Worm (Caenorhabditis elegans): ENCODE measurements around the gene C54F6.5.

The C54F6.5 gene

DNA sequence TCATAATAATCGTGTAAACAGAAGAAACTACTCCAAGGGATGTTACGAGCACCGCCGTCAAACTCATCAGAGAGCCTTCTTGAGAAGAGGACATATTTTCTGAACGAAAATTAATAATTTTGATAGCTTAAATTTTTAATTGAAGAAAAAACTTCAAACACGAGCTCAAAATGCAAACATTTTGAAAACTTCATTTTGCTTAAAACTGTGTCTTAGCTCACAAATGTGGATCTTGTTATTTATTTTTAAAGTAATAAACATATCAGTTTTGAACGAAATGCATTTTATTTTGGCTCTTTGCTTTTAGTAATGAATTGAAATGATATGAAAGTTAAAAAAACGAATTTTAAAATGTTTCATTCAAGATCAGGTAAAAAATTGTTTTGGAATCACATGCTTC is 41.4 kb upstream of the C54F6.5 start, which contains the start of gene srbc-7:
TSS of gene srbc-7 (minus strand) at position 101 of the 400 bp plus-strand sequence.
- TF ChIP-seq ama-1 (optimal IDR thresholded peaks at IDR 0.05) (no peak), ama-1 (GFP tag; optimal IDR thresholded peaks at IDR 0.05) (no peak), egrh-3 (GFP tag; IDR thresholded peaks at IDR 0.05) (no peak)

DNA sequence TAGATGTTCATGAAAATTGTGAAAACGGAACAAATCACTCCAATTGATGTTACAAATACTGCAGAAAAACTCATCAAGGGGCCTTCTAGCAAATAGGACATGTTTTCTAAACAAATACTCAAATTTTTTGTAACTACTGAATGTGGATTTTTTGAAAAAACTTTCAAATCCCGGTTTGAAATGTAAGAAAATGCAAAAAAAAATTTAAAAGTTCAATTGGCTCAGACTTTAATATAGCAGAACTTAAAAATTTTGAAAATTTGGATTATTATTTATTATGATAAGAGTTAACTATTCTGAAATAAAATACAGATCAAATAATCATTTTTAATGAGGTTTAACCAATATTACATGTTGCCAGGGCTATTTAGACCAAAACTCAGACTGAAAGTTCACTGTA is 38.6 kb upstream of the C54F6.5 start, which contains the start of gene srbc-9:
TSS of gene srbc-9 (minus strand) at position 101 of the 400 bp plus-strand sequence.
- TF ChIP-seq gei-17 (GFP tag; optimal IDR thresholded peaks at IDR 0.05) (no peak), ztf-26 (tag; optimal IDR thresholded peaks at IDR 0.05) (no peak), mcd-1 (GFP tag; IDR thresholded peaks at IDR 0.05) (no peak), K11D2.4 (GFP tag; IDR thresholded peaks at IDR 0.05) (no peak), lir-1 (GFP tag; conservative IDR thresholded peaks at IDR 0.05) (no peak), F57C9.4 (tag; optimal IDR thresholded peaks at IDR 0.05) (no peak), snpc-1.3 (tag; optimal IDR thresholded peaks at IDR 0.05; ENCODE audit: insufficient read depth) (no peak)

DNA sequence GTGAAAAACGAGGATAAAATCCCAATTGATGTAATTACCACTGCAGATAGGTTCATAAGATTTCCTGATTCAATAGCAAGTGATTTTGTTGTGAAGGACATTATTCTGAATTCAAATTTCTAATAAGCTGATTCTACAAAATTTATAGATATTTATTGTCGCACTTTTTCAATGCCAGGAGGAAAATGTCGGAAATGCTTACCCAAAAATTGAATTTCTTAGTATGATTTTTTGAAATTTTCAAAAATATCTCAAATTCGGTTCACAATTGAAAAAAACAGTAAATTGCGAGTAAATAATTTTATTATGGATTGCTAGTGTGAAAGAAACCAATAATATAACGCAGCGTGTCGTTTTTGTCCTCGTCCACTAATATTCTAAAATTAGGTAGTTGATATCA is 36.0 kb upstream of the C54F6.5 start, which contains the start of gene srbc-10:
TSS of gene srbc-10 (minus strand) at position 101 of the 400 bp plus-strand sequence.
- no peak for TF ChIP-seq somi-1 (GFP tag; optimal IDR thresholded peaks at IDR 0.05)
- no peak for TF ChIP-seq dpff-1 (tag; optimal IDR thresholded peaks at IDR 0.05)
- TF ChIP-seq Y56A3A.18 (GFP tag; IDR thresholded peaks at IDR 0.05) = no peak
- TF ChIP-seq rec-8 (tag; optimal IDR thresholded peaks at IDR 0.05) = no peak
- TF ChIP-seq dpl-1 (GFP tag; optimal IDR thresholded peaks at IDR 0.05) = no peak
- TF ChIP-seq athp-1 (tag; optimal IDR thresholded peaks at IDR 0.05) = no peak
- no peak for TF ChIP-seq fkh-3 (tag; optimal IDR thresholded peaks at IDR 0.05)

DNA sequence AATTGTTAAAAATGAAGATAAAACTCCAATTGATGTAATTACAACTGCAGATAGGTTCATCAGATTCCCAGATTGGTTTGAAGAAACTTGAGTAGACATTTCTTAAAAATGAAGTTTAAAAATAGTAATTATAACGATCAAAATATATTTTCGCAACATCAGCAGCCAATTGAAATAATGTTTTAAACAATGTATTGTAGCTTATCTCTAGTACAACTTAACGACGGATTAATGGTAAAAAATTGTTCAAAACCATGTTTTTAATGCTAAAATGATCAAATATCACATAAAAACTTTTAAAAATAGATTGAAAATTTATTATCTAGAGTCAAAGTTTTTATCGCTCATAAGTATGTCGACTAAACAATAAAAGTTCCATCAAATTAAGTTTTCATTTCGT is 33.7 kb upstream of the C54F6.5 start, which contains the start of gene srbc-11:
TSS of gene srbc-11 (minus strand) at position 101 of the 400 bp plus-strand sequence.
- TF ChIP-seq snpc-4 (GFP tag; optimal IDR thresholded peaks at IDR 0.05) (no peak), snpc-4 (tag; optimal IDR thresholded peaks at IDR 0.05) (no peak), Y56A3A.18 (GFP tag; IDR thresholded peaks at IDR 0.05) (no peak), T07F8.4 (tag; optimal IDR thresholded peaks at IDR 0.05) (no peak), B0336.3 (GFP tag; IDR thresholded peaks at IDR 0.05) (no peak), hsf-1 (GFP tag; IDR thresholded peaks at IDR 0.05) (no peak), sdz-38 (tag; optimal IDR thresholded peaks at IDR 0.05) (no peak)

DNA sequence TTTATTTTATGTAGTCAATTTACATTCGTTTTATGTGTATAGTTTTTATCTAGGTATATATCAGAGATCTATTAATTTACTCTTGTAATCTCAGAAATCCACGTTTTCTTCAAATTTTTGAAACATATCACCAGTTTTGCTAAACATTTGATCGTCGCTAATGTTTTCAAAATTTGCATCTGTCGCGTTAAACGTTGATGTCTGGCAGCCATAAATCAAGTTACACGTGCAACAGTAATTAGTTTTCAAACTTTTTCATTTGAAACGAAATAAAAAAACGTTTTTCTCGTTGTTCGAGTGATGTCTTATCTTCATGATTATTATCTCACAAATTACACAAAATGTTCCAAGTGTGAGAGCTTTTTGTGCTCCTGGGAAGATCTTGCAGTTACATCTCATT is 31.5 kb upstream of the C54F6.5 start, which contains the start of gene srh-79:
TSS of gene srh-79 (plus strand) at position 301 of the 400 bp plus-strand sequence.
- TF ChIP-seq mel-28 (tag; optimal IDR thresholded peaks at IDR 0.05; ENCODE audit: borderline replicate concordance) (no peak), nhr-120 (GFP tag; IDR thresholded peaks at IDR 0.05) (no peak)

DNA sequence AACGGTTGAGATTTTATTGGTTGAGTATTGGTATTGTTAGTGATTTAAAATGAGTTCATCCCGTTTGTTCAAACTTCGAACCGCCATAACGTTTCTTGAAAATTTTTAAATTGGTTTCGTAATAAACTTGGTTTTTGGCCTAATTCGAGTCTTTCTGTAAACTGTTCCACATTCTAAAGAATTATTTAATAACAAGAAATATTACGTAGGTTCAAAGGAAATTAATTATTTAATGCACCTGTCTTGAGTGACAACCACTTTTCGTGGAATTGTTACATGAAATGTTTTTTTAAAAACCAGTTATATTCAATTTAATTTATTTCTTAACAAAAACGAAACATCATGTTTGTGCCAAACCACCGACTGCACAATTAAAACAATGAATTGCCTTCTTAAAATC is 27.7 kb upstream of the C54F6.5 start:
- TF ChIP-seq cebp-2 (GFP tag; IDR thresholded peaks at IDR 0.05) = no peak
- TF ChIP-seq Y67H2A.10 (GFP tag; conservative IDR thresholded peaks at IDR 0.05) = no peak
- TF ChIP-seq attf-3 (GFP tag; conservative IDR thresholded peaks at IDR 0.05) = no peak
- no peak for TF ChIP-seq nfya-1 (tag; optimal IDR thresholded peaks at IDR 0.05; ENCODE audit: borderline replicate concordance, insufficient read depth)
- TF ChIP-seq bed-1 (GFP tag; IDR thresholded peaks at IDR 0.05) = no peak
- no peak for TF ChIP-seq tbx-9 (tag; optimal IDR thresholded peaks at IDR 0.05; ENCODE audit: borderline replicate concordance)
- TF ChIP-seq xnd-1 (tag; optimal IDR thresholded peaks at IDR 0.05) = no peak
- no peak for TF ChIP-seq C06A6.2 (GFP tag; conservative IDR thresholded peaks at IDR 0.05)
- TF ChIP-seq ekl-4 (GFP tag; IDR thresholded peaks at IDR 0.05) = no peak

Data from whole organism, young adult.